Worm (Caenorhabditis elegans) whole organism, mixed stage, embryonic: ENCODE results near the gene trip-4.

Experiments
- M03D4.4 ChIP-seq: sonication (generic microtip); optimal IDR thresholded peaks from 2 replicates; lab custom pipeline; 2017; ENCODE audit warnings: mild to moderate bottlenecking, missing genetic modification characterization, missing compliant biosample characterization
- bed-3 ChIP-seq: fragments of 200-800 bp; sonication (Bioruptor generic); optimal IDR thresholded peaks from 3 replicates; lab custom pipeline; 2018; ENCODE audit warnings: mild to moderate bottlenecking, missing genetic modification characterization, moderate library complexity, missing compliant biosample characterization
- blmp-1 ChIP-seq: fragments of 150-350 bp; optimal IDR thresholded peaks from 2 replicates; lab custom pipeline; 2014; ENCODE audit warnings: missing biosample characterization, missing genetic modification characterization
- ceh-39 ChIP-seq: fragments of 150-350 bp; optimal IDR thresholded peaks from 2 replicates; lab custom pipeline; 2014; ENCODE audit warnings: missing biosample characterization, missing genetic modification characterization
- ceh-43 ChIP-seq: fragments of 200-800 bp; sonication (Bioruptor generic); optimal IDR thresholded peaks from 2 replicates; lab custom pipeline; 2018; ENCODE audit warnings: mild to moderate bottlenecking, missing genetic modification characterization, moderate library complexity, missing compliant biosample characterization
- ceh-83 ChIP-seq: fragments of 200-800 bp; sonication (Bioruptor generic); optimal IDR thresholded peaks from 2 replicates; lab custom pipeline; 2018; ENCODE audit warnings: mild to moderate bottlenecking, missing genetic modification characterization, missing compliant biosample characterization
- ces-1 ChIP-seq: fragments of 150-350 bp; optimal IDR thresholded peaks from 2 replicates; lab custom pipeline; 2014; ENCODE audit warnings: missing biosample characterization, missing genetic modification reagents, missing genetic modification characterization
- cnd-1 ChIP-seq: fragments of 200-800 bp; sonication (Bioruptor generic); optimal IDR thresholded peaks from 2 replicates; lab custom pipeline; 2018; ENCODE audit warnings: mild to moderate bottlenecking, missing genetic modification characterization, missing compliant biosample characterization
- drap-1 ChIP-seq: fragments of 200-800 bp; sonication (Bioruptor generic); optimal IDR thresholded peaks from 3 replicates; lab custom pipeline; 2018; ENCODE audit warnings: mild to moderate bottlenecking, missing genetic modification characterization, missing compliant biosample characterization
- elt-3 ChIP-seq: fragments of 150-350 bp; optimal IDR thresholded peaks from 2 replicates; lab custom pipeline; 2014; ENCODE audit warnings: missing biosample characterization, missing genetic modification characterization
- ham-2 ChIP-seq: fragments of 200-800 bp; sonication (Bioruptor generic); optimal IDR thresholded peaks from 2 replicates; lab custom pipeline; 2018; ENCODE audit warnings: mild to moderate bottlenecking, missing genetic modification characterization, missing compliant biosample characterization
- hlh-1 ChIP-seq: fragments of 150-350 bp; optimal IDR thresholded peaks from 2 replicates; lab custom pipeline; 2014; ENCODE audit warnings: missing biosample characterization, missing genetic modification reagents, missing genetic modification characterization
- lin-13 ChIP-seq: fragments of 150-350 bp; optimal IDR thresholded peaks from 2 replicates; lab custom pipeline; 2014; ENCODE audit warnings: missing biosample characterization, missing genetic modification characterization
- lin-32 ChIP-seq: fragments of 200-800 bp; sonication (Bioruptor generic); optimal IDR thresholded peaks from 2 replicates; lab custom pipeline; 2018; ENCODE audit warnings: mild to moderate bottlenecking, missing genetic modification characterization, missing compliant biosample characterization
- lsy-2 ChIP-seq: fragments of 150-350 bp; optimal IDR thresholded peaks from 2 replicates; lab custom pipeline; 2014; ENCODE audit warnings: missing biosample characterization, missing genetic modification characterization
- mab-5 ChIP-seq: fragments of 150-350 bp; optimal IDR thresholded peaks from 2 replicates; lab custom pipeline; 2014; ENCODE audit warnings: missing biosample characterization, missing genetic modification characterization
- mep-1 ChIP-seq: fragments of 150-350 bp; optimal IDR thresholded peaks from 2 replicates; lab custom pipeline; 2017; ENCODE audit warnings: missing biosample characterization, missing genetic modification reagents, missing genetic modification characterization, inconsistent platforms
- mls-2 ChIP-seq: sonication (generic microtip); optimal IDR thresholded peaks from 2 replicates; lab custom pipeline; 2016; ENCODE audit warnings: mild to moderate bottlenecking, missing genetic modification characterization, moderate library complexity, missing compliant biosample characterization
- nhr-12 ChIP-seq: fragments of 150-350 bp; optimal IDR thresholded peaks from 2 replicates; lab custom pipeline; 2014; ENCODE audit warnings: missing biosample characterization, missing genetic modification characterization
- nhr-237 ChIP-seq: fragments of 150-350 bp; optimal IDR thresholded peaks from 2 replicates; lab custom pipeline; 2014; ENCODE audit warnings: missing biosample characterization, missing genetic modification characterization
- nhr-28 ChIP-seq: fragments of 150-350 bp; optimal IDR thresholded peaks from 2 replicates; lab custom pipeline; 2014; ENCODE audit warnings: missing biosample characterization, missing genetic modification characterization
- pha-4 ChIP-seq: fragments of 150-350 bp; optimal IDR thresholded peaks from 2 replicates; lab custom pipeline; 2018; ENCODE audit warnings: missing biosample characterization, missing genetic modification reagents, missing genetic modification characterization
- sptf-1 ChIP-seq: sonication (generic microtip); optimal IDR thresholded peaks from 2 replicates; lab custom pipeline; 2017; ENCODE audit warnings: mild to moderate bottlenecking, missing genetic modification characterization, moderate library complexity, missing compliant biosample characterization
- tbx-8 ChIP-seq: fragments of 200-800 bp; sonication (Bioruptor generic); optimal IDR thresholded peaks from 2 replicates; lab custom pipeline; 2018; ENCODE audit warnings: mild to moderate bottlenecking, missing genetic modification characterization, moderate library complexity, missing compliant biosample characterization
- unc-120 ChIP-seq: sonication (generic microtip); optimal IDR thresholded peaks from 2 replicates; lab custom pipeline; 2017; ENCODE audit warnings: missing genetic modification characterization, missing compliant biosample characterization; ENCODE audit not compliant: poor library complexity, severe bottlenecking
- unc-62 ChIP-seq: fragments of 150-350 bp; optimal IDR thresholded peaks from 2 replicates; lab custom pipeline; 2014; ENCODE audit warnings: missing biosample characterization, missing genetic modification reagents, missing genetic modification characterization
- zip-8 ChIP-seq: fragments of 150-350 bp; optimal IDR thresholded peaks from 2 replicates; lab custom pipeline; 2014; ENCODE audit warnings: missing biosample characterization, missing genetic modification characterization
- ztf-11 ChIP-seq: fragments of 150-350 bp; optimal IDR thresholded peaks from 2 replicates; lab custom pipeline; 2014; ENCODE audit warnings: missing biosample characterization, missing genetic modification characterization

Gene trip-4

DNA sequence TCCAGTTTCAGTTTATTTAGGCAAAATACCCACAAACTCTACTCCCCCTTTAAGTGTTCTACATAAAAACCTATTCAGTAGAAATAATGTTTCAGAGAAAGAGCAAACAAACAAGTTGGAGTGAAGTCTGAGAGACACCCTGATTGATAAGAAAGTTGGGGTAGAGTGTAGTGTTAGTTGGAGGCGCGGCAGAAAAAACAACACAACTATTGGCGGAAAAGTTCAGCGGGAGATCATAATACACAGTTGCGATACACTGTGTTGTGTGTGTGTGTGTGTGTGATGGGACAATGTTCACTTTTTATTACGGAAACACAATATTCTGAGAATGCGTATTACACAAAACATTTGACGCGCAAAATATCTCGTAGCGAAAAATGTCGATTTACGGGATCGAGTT is 35.6 kb downstream of the trip-4 start:
- TF ChIP-seq unc-120 (tag; lab: Kevin White, UChicago) (no peak), lin-13 (no peak), sptf-1 (tag; lab: Kevin White, UChicago) (no peak), tbx-8 (no peak), drap-1 (GFP tag; lab: Kevin White, UChicago) (no peak), ces-1 (GFP tag; lab: Kevin White, UChicago) (no peak), ceh-39 (tag; lab: Kevin White, UChicago) (no peak), unc-62 (GFP tag; lab: Kevin White, UChicago) (no peak), pha-4 (tag; lab: Kevin White, UChicago) (no peak), ceh-43 (GFP tag; lab: Kevin White, UChicago) (no peak), ztf-11 (no peak), bed-3 (no peak), lin-32 (GFP tag; lab: Kevin White, UChicago) (no peak), cnd-1 (tag; lab: Kevin White, UChicago) (no peak), nhr-28 (tag; lab: Kevin White, UChicago) (no peak), M03D4.4 (tag; lab: Kevin White, UChicago) (no peak)
- TF ChIP-seq, all 35 proteins: peak for 0

DNA sequence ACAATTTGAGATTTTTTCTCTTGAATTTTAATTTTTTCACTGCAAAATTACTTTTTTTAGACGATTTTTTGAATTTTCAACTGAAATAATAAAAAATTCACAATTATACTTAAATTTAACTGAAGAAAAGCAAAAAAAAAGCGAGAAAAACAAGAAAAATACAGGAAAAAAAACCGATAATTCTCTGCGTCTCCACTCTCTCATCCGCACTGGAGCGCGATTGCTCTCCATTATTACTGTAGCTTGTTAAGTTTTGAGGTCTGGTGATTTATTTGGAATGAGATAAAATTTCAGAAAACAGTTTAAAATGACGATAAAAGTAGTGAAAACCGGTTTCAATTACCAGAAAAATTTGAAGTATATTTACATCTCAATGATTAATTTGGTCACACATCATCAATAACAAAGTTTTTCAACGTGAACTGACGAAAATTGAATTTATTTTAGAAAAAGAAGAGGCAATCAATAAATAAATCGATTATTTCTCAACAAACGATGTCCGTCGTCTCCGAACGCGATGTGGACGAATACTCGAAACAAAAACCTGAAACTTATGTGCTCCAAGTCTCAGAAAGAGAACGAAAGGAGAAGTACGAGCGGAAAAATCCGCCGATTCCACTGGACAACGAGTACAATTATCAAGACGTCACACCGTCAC is 37.7 kb downstream of the trip-4 start, which contains the start of gene Y53F4B.19:
Y53F4B.19 (plus strand) TSS at position 157 of the 658 bp plus-strand sequence.
- TF ChIP-seq blmp-1 (tag; lab: Kevin White, UChicago) (no peak), ceh-39 (tag; lab: Kevin White, UChicago) (peak; percentile 95), ham-2 (no peak), unc-120 (tag; lab: Kevin White, UChicago) (no peak), lsy-2 (peak; percentile 79)
- TF ChIP-seq, all 35 proteins: peak for 2

DNA sequence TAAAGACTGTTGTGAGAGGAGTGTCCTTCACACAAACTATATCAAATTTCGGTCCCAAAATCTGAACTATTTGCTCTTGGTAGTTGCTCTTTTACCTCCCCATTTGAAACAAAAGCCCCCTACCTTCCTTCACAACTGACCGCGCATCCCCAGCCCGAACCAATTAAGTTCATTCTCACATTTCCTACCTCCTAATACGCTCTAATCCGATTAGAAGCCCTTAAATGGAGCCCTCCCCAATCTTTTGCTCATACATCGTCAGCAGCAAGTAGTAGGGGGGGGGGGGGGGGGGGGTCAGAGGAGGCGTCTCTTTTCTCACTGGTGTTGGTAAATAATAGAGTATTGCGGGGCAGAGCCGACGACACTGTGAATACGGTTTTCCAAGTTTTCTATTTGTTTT is 41.3 kb downstream of the trip-4 start:
- TF ChIP-seq hlh-1 (tag; lab: Kevin White, UChicago): no peak
- peak; percentile 8 for TF ChIP-seq mls-2 (tag; lab: Kevin White, UChicago)
- peak; percentile 58 for TF ChIP-seq ces-1 (GFP tag; lab: Kevin White, UChicago)
- no peak for TF ChIP-seq ceh-43 (GFP tag; lab: Kevin White, UChicago)
- TF ChIP-seq cnd-1 (tag; lab: Kevin White, UChicago): no peak
- no peak for TF ChIP-seq unc-62 (GFP tag; lab: Kevin White, UChicago)
- TF ChIP-seq sptf-1 (tag; lab: Kevin White, UChicago): peak; percentile 52
- no peak for TF ChIP-seq ztf-11

DNA sequence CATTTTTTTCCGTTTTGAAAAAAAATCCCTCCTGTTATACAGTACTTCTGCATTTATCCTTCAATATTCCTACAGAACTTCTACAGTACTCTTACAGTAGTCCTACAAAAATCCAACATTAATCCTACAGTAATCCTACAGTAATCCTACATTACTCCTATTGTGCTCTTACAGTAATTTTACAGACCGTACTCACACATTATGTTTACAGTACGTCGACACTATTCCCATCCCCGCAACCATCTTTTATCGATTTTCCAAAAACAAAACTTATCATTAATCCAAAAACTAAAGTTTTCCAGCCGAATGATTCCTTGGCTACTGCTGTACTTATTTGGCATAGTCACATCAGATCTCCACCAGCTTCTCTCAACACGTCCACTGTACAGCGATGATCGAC is 45.0 kb downstream of the trip-4 start, which contains the start of gene Y53F4B.20:
Y53F4B.20 (plus strand) TSS at position 301 of the 400 bp plus-strand sequence.
- TF ChIP-seq nhr-28 (tag; lab: Kevin White, UChicago): no peak
- TF ChIP-seq mep-1 (tag; lab: Kevin White, UChicago): no peak
- TF ChIP-seq ztf-11: no peak
- TF ChIP-seq M03D4.4 (tag; lab: Kevin White, UChicago): no peak
- no peak for TF ChIP-seq zip-8

ce11 chrII:15089086-15089895 is 50.1 kb downstream of the trip-4 start:
- TF ChIP-seq ceh-83 (GFP tag; lab: Kevin White, UChicago): peak; percentile 45
- TF ChIP-seq ceh-43 (GFP tag; lab: Kevin White, UChicago): no peak
- TF ChIP-seq elt-3 (tag; lab: Kevin White, UChicago): no peak
- TF ChIP-seq ces-1 (GFP tag; lab: Kevin White, UChicago): peak; percentile 34
- no peak for TF ChIP-seq ztf-11
- TF ChIP-seq nhr-12 (tag; lab: Kevin White, UChicago): no peak
- TF ChIP-seq nhr-28 (tag; lab: Kevin White, UChicago): no peak
- peak; percentile 15 for TF ChIP-seq nhr-237 (tag; lab: Kevin White, UChicago)
- no peak for TF ChIP-seq mab-5 (tag; lab: Kevin White, UChicago)
- peak; percentile 5 for TF ChIP-seq M03D4.4 (tag; lab: Kevin White, UChicago)
- no peak for TF ChIP-seq bed-3
